Fruit fly (Drosophila melanogaster) whole organism, embryonic: ENCODE measurements around the gene CG13131.

ENCODE experiments used
- Sry-β ChIP-seq: fragments of 200-800 bp; sonication (Bioruptor generic); optimal IDR thresholded peaks from 2 replicates; lab custom pipeline; 2018; ENCODE audit warnings: missing biosample characterization, mild to moderate bottlenecking, missing genetic modification characterization, moderate library complexity
- sug ChIP-seq: fragments of 200-800 bp; optimal IDR thresholded peaks from 2 replicates; lab custom pipeline; 2019; ENCODE audit warnings: missing biosample characterization, mild to moderate bottlenecking, missing genetic modification characterization, moderate library complexity

DNA sequence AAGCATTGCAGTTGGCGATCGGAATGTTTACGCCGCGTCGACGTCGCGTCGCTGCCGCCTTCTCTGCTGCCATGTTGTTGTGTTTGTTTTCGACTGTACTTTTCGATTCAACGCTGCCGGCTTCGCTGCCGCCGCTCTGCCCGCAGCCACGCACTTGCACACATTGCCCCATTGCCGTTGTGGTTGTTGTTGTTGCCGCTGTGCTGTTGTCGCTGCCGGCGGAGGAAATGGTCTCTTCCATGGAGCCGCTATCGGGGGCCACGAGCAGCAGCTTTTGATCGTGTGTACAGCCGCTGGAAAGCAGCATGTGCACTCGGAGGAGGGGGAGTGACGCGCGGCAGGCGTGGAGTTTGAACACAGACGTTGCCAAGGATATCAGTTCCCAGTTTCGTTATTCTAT, 12.7 kb downstream of the CG13131 start:
- TF ChIP-seq sug (tag; lab: Kevin White, UChicago) (no peak), Sry-β (GFP tag; lab: Kevin White, UChicago) (no peak)
